Worm (Caenorhabditis elegans): ENCODE results near the gene npp-20.

DNA sequence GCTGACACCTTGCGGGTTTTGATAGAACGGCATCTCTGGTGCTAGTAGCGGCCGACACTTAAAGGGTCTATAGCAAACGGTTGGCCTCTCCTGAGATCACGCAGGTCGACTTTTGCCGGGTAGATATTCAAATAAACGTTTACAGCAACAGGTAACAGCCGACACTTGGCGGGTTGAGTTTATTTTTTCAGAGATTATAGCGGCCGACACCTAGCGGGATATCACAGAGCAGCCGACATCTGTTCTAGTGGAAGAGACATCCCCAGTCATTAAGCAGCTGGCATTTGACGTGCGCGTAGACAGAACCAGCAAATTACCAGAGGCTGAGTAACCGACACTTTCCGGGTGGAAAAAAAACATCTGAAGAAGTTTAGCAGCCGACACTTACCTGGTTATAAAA lies 34.4 kb downstream of the npp-20 start:
- no peak for TF ChIP-seq ahr-1 (tag; optimal IDR thresholded peaks at IDR 0.05)
- no peak for TF ChIP-seq ama-1 (optimal IDR thresholded peaks at IDR 0.05)
- no peak for TF ChIP-seq hlh-30 (tag; optimal IDR thresholded peaks at IDR 0.05; ENCODE audit: insufficient read depth)

Measured in whole organism, late embryonic.